Worm (Caenorhabditis elegans): ENCODE data around the gene abhd-3.2.

The abhd-3.2 gene

ce11 chrX:975236-975535, 2.6 kb downstream of the abhd-3.2 start:
- TF ChIP-seq egl-13 (tag; optimal IDR thresholded peaks at IDR 0.05): no peak
- no peak for TF ChIP-seq aly-2 (tag; optimal IDR thresholded peaks at IDR 0.05)
- no peak for TF ChIP-seq unc-86 (tag; optimal IDR thresholded peaks at IDR 0.05)
- no peak for TF ChIP-seq mef-2 (tag; optimal IDR thresholded peaks at IDR 0.05)
- TF ChIP-seq egl-27 (tag; optimal IDR thresholded peaks at IDR 0.05): no peak
- no peak for TF ChIP-seq mdl-1 (tag; optimal IDR thresholded peaks at IDR 0.05)
- TF ChIP-seq lin-13 (GFP tag; optimal IDR thresholded peaks at IDR 0.05): no peak
- no peak for TF ChIP-seq pax-3 (tag; optimal IDR thresholded peaks at IDR 0.05)
- no peak for TF ChIP-seq isw-1 (GFP tag; IDR thresholded peaks at IDR 0.05)
- no peak for TF ChIP-seq zip-4 (GFP tag; optimal IDR thresholded peaks at IDR 0.05)
- TF ChIP-seq ces-1 (GFP tag; optimal IDR thresholded peaks at IDR 0.05): no peak

- TF ChIP-seq skn-1 (tag; optimal IDR thresholded peaks at IDR 0.05) (peak; percentile 67), fkh-4 (tag; optimal IDR thresholded peaks at IDR 0.05; ENCODE audit: borderline replicate concordance) (no peak), lin-15B (tag; optimal IDR thresholded peaks at IDR 0.05) (no peak), zag-1 (tag; optimal IDR thresholded peaks at IDR 0.05) (no peak), sox-4 (tag; optimal IDR thresholded peaks at IDR 0.05) (no peak), elt-3 (tag; optimal IDR thresholded peaks at IDR 0.05) (no peak), pag-3 (tag; optimal IDR thresholded peaks at IDR 0.05; ENCODE audit: borderline replicate concordance, insufficient read depth) (no peak), ama-1 (optimal IDR thresholded peaks at IDR 0.05) (no peak), pqm-1 (tag; optimal IDR thresholded peaks at IDR 0.05) (no peak), C16A3.4 (tag; optimal IDR thresholded peaks at IDR 0.05) (peak; percentile 26), unc-130 (tag; optimal IDR thresholded peaks at IDR 0.05) (no peak), grh-1 (GFP tag; IDR thresholded peaks at IDR 0.05) (no peak), C04F5.9 (tag; optimal IDR thresholded peaks at IDR 0.05) (no peak), lin-35 (GFP tag; optimal IDR thresholded peaks at IDR 0.05) (peak; percentile 14 to 36), nhr-90 (tag; optimal IDR thresholded peaks at IDR 0.05; ENCODE audit: poor library complexity) (no peak), dpl-1 (GFP tag; optimal IDR thresholded peaks at IDR 0.05) (peak in 1 of 3 experiments; percentile 25), nhr-77 (tag; optimal IDR thresholded peaks at IDR 0.05) (no peak), lir-3 (tag; optimal IDR thresholded peaks at IDR 0.05; ENCODE audit: poor library complexity) (no peak), nhr-28 (tag; optimal IDR thresholded peaks at IDR 0.05) (no peak), nhr-47 (tag; optimal IDR thresholded peaks at IDR 0.05) (peak; percentile 34), rnt-1 (tag; optimal IDR thresholded peaks at IDR 0.05) (peak; percentile 74), tlp-1 (tag; optimal IDR thresholded peaks at IDR 0.05) (no peak), egl-13 (tag; optimal IDR thresholded peaks at IDR 0.05) (peak; percentile 29), ceh-90 (tag; optimal IDR thresholded peaks at IDR 0.05) (no peak), nhr-85 (tag) (peak; percentile 62), unc-98 (GFP tag; IDR thresholded peaks at IDR 0.05) (no peak), lsy-2 (tag; optimal IDR thresholded peaks at IDR 0.05) (peak; percentile 24 to 56), nhr-20 (tag; optimal IDR thresholded peaks at IDR 0.05) (peak; percentile 14), ceh-8 (GFP tag; optimal IDR thresholded peaks at IDR 0.05) (no peak), irx-1 (tag; optimal IDR thresholded peaks at IDR 0.05) (no peak), vab-15 (tag; optimal IDR thresholded peaks at IDR 0.05) (no peak), C34B4.2 (tag; optimal IDR thresholded peaks at IDR 0.05) (no peak), unc-30 (tag; optimal IDR thresholded peaks at IDR 0.05) (no peak), Y116A8C.19 (tag; optimal IDR thresholded peaks at IDR 0.05; ENCODE audit: borderline replicate concordance) (no peak), nhr-19 (GFP tag; conservative IDR thresholded peaks at IDR 0.05) (no peak), xbp-1 (tag; optimal IDR thresholded peaks at IDR 0.05) (peak; percentile 29), hpl-2 (GFP tag; optimal IDR thresholded peaks at IDR 0.05) (no peak), mef-2 (tag; optimal IDR thresholded peaks at IDR 0.05) (no peak), ets-5 (GFP tag; IDR thresholded peaks at IDR 0.05) (no peak), aha-1 (tag; optimal IDR thresholded peaks at IDR 0.05) (no peak), ces-1 (GFP tag; optimal IDR thresholded peaks at IDR 0.05) (no peak), lin-14 (GFP tag; optimal IDR thresholded peaks at IDR 0.05) (peak; percentile 70), ztf-11 (tag; optimal IDR thresholded peaks at IDR 0.05) (no peak)
Observed at ce11 chrX:974499-975235, 3.1 kb downstream of the abhd-3.2 start, which contains the start of gene vps-45. Gene vps-45, minus strand, starts transcription at chrX:974848.
